Worm (Caenorhabditis elegans) whole organism, young adult: ENCODE measurements around the gene C34H4.5.

Experiments
- B0019.2 ChIP-seq: fragments of 200-800 bp; sonication (Bioruptor generic); conservative IDR thresholded peaks from 2 replicates; pipeline ENCODE4 v1.3.6; 2022; ENCODE audit warnings: missing genetic modification reagents, missing genetic modification characterization, missing compliant biosample characterization
- B0035.1 ChIP-seq: sonication (generic microtip); optimal IDR thresholded peaks from 2 replicates; lab custom pipeline; 2016; ENCODE audit warnings: missing genetic modification characterization, mild to moderate bottlenecking, missing compliant biosample characterization, missing genotype, missing genetic modification reagents
- D2030.7 ChIP-seq: fragments of 200-800 bp; sonication (Bioruptor generic); IDR thresholded peaks from 2 replicates; pipeline ENCODE4 v1.3.6; 2022; ENCODE audit warnings: missing genetic modification reagents, missing genetic modification characterization, missing compliant biosample characterization
- F22D6.2 ChIP-seq: sonication (generic microtip); optimal IDR thresholded peaks from 2 replicates; lab custom pipeline; 2016; ENCODE audit warnings: mild to moderate bottlenecking, missing genetic modification characterization, missing compliant biosample characterization
- F23B12.7 ChIP-seq: sonication (generic microtip); optimal IDR thresholded peaks from 2 replicates; lab custom pipeline; 2017; ENCODE audit warnings: missing genetic modification characterization, mild to moderate bottlenecking, missing compliant biosample characterization, antibody characterized with exemption, moderate library complexity; ENCODE audit not compliant: insufficient read depth
- F33H1.4 ChIP-seq: fragments of 200-800 bp; sonication (Bioruptor generic); IDR thresholded peaks from 2 replicates; pipeline ENCODE4 v1.3.6; 2022; ENCODE audit warnings: missing genetic modification reagents, missing genetic modification characterization, missing compliant biosample characterization
- F37B4.10 ChIP-seq: fragments of 200-800 bp; sonication (Bioruptor generic); IDR thresholded peaks from 2 replicates; pipeline ENCODE4 v1.3.6; 2022; ENCODE audit warnings: missing genetic modification characterization, missing compliant biosample characterization
- F39B2.1 ChIP-seq: fragments of 200-800 bp; sonication (Bioruptor generic); IDR thresholded peaks from 2 replicates; pipeline ENCODE4 v1.3.6; 2022; ENCODE audit warnings: missing genetic modification reagents, missing genetic modification characterization, missing compliant biosample characterization
- F57C9.4 ChIP-seq: sonication (generic microtip); optimal IDR thresholded peaks from 2 replicates; lab custom pipeline; 2017; ENCODE audit warnings: mild to moderate bottlenecking, missing genetic modification characterization, missing compliant biosample characterization
- T07F8.4 ChIP-seq: sonication (generic microtip); optimal IDR thresholded peaks from 2 replicates; lab custom pipeline; 2016; ENCODE audit warnings: mild to moderate bottlenecking, missing genetic modification characterization, moderate library complexity, missing compliant biosample characterization
- Y53G8AR.9 ChIP-seq: fragments of 200-800 bp; sonication (Bioruptor generic); conservative IDR thresholded peaks from 2 replicates; pipeline ENCODE4 v1.3.6; 2022; ENCODE audit warnings: missing genetic modification reagents, missing genetic modification characterization, missing compliant biosample characterization
- Y79H2A.3 ChIP-seq: fragments of 200-800 bp; sonication (Bioruptor generic); conservative IDR thresholded peaks from 2 replicates; pipeline ENCODE4 v1.3.6; 2022; ENCODE audit warnings: missing genetic modification reagents, missing genetic modification characterization, missing compliant biosample characterization
- ama-1 ChIP-seq, 3 experiments: fragments of 150-350 bp in 1 of 3; sonication (generic microtip) in 2 of 3; optimal IDR thresholded peaks; 2 replicates each; lab custom pipeline; 2014 to 2018; ENCODE audit warnings: missing biosample characterization in 2 of 3, missing genetic modification characterization in 2 of 3, missing genetic modification reagents in 2 of 3
- attf-5 ChIP-seq: fragments of 200-800 bp; sonication (Bioruptor generic); optimal IDR thresholded peaks from 2 replicates; lab custom pipeline; 2018; ENCODE audit warnings: mild to moderate bottlenecking, missing genetic modification characterization, missing compliant biosample characterization
- ceh-100 ChIP-seq: fragments of 200-800 bp; sonication (Bioruptor generic); IDR thresholded peaks from 2 replicates; pipeline ENCODE4 v1.3.6; 2022; ENCODE audit warnings: missing genetic modification reagents, missing genetic modification characterization, missing compliant biosample characterization
- chd-7 ChIP-seq: sonication (generic microtip); optimal IDR thresholded peaks from 2 replicates; lab custom pipeline; 2016; ENCODE audit warnings: mild to moderate bottlenecking, missing genetic modification characterization, moderate library complexity, missing compliant biosample characterization
- die-1 ChIP-seq: sonication (generic microtip); optimal IDR thresholded peaks from 2 replicates; lab custom pipeline; 2016; ENCODE audit warnings: missing genotype, mild to moderate bottlenecking, missing genetic modification characterization, missing compliant biosample characterization
- dpff-1 ChIP-seq: sonication (generic microtip); optimal IDR thresholded peaks from 2 replicates; lab custom pipeline; 2017; ENCODE audit warnings: mild to moderate bottlenecking, missing genetic modification characterization, missing compliant biosample characterization
- efl-1 ChIP-seq: fragments of 150-350 bp; optimal IDR thresholded peaks from 2 replicates; lab custom pipeline; 2014; ENCODE audit warnings: missing biosample characterization, missing genetic modification reagents, missing genetic modification characterization
- egl-18 ChIP-seq: fragments of 200-800 bp; sonication (Bioruptor generic); IDR thresholded peaks from 2 replicates; pipeline ENCODE4 v1.3.6; 2022; ENCODE audit warnings: missing genetic modification reagents, missing genetic modification characterization, missing compliant biosample characterization
- fkh-3 ChIP-seq: sonication (generic microtip); optimal IDR thresholded peaks from 2 replicates; lab custom pipeline; 2016; ENCODE audit warnings: mild to moderate bottlenecking, missing genetic modification characterization, missing compliant biosample characterization
- lir-1 ChIP-seq: fragments of 200-800 bp; sonication (Bioruptor generic); conservative IDR thresholded peaks from 2 replicates; pipeline ENCODE4 v1.3.6; 2022; ENCODE audit warnings: missing genetic modification reagents, missing genetic modification characterization, missing compliant biosample characterization
- lsy-27 ChIP-seq: sonication (generic microtip); optimal IDR thresholded peaks from 2 replicates; lab custom pipeline; 2017; ENCODE audit warnings: missing genetic modification characterization, mild to moderate bottlenecking, missing compliant biosample characterization, antibody characterized with exemption, missing genotype, borderline replicate concordance; ENCODE audit not compliant: insufficient read depth
- madf-3 ChIP-seq: fragments of 200-800 bp; sonication (Bioruptor generic); IDR thresholded peaks from 2 replicates; pipeline ENCODE4 v1.3.6; 2022; ENCODE audit warnings: missing genetic modification reagents, missing genetic modification characterization, missing compliant biosample characterization
- madf-6 ChIP-seq: fragments of 200-800 bp; sonication (Bioruptor generic); IDR thresholded peaks from 2 replicates; pipeline ENCODE4 v1.3.6; 2022; ENCODE audit warnings: missing genetic modification reagents, missing genetic modification characterization, missing compliant biosample characterization
- mxl-1 ChIP-seq: sonication (generic microtip); optimal IDR thresholded peaks from 2 replicates; lab custom pipeline; 2016; ENCODE audit warnings: missing genetic modification characterization, missing compliant biosample characterization
- nfya-2 ChIP-seq: fragments of 200-800 bp; sonication (Bioruptor generic); IDR thresholded peaks from 2 replicates; pipeline ENCODE4 v1.3.6; 2022; ENCODE audit warnings: missing genetic modification reagents, missing genetic modification characterization, missing compliant biosample characterization
- nfyb-1 ChIP-seq: fragments of 200-800 bp; sonication (Bioruptor generic); IDR thresholded peaks from 2 replicates; pipeline ENCODE4 v1.3.6; 2022; ENCODE audit warnings: missing genetic modification reagents, missing genetic modification characterization, missing compliant biosample characterization
- nhr-120 ChIP-seq: fragments of 200-800 bp; sonication (Bioruptor generic); IDR thresholded peaks from 2 replicates; pipeline ENCODE4 v1.3.6; 2022; ENCODE audit warnings: missing genetic modification characterization, missing compliant biosample characterization
- nhr-27 ChIP-seq: fragments of 200-800 bp; sonication (Bioruptor generic); optimal IDR thresholded peaks from 2 replicates; lab custom pipeline; 2018; ENCODE audit warnings: mild to moderate bottlenecking, missing genetic modification characterization, moderate library complexity, missing compliant biosample characterization
- repo-1 ChIP-seq: sonication (generic microtip); optimal IDR thresholded peaks from 2 replicates; lab custom pipeline; 2017; ENCODE audit warnings: mild to moderate bottlenecking, missing genetic modification characterization, missing compliant biosample characterization
- sdz-38 ChIP-seq: sonication (generic microtip); optimal IDR thresholded peaks from 2 replicates; lab custom pipeline; 2016; ENCODE audit warnings: missing genotype, missing genetic modification characterization, missing compliant biosample characterization
- sea-2 ChIP-seq: fragments of 200-800 bp; sonication (Bioruptor generic); IDR thresholded peaks from 2 replicates; pipeline ENCODE4 v1.3.6; 2022; ENCODE audit warnings: missing genetic modification characterization, missing compliant biosample characterization
- snpc-1.1 ChIP-seq: sonication (generic microtip); optimal IDR thresholded peaks from 2 replicates; lab custom pipeline; 2017; ENCODE audit warnings: missing genetic modification characterization, mild to moderate bottlenecking, missing compliant biosample characterization, antibody characterized with exemption, moderate library complexity, missing genotype, missing genetic modification reagents; ENCODE audit not compliant: insufficient read depth
- somi-1 ChIP-seq: fragments of 200-800 bp; sonication (Bioruptor generic); optimal IDR thresholded peaks from 2 replicates; lab custom pipeline; 2018; ENCODE audit warnings: mild to moderate bottlenecking, missing genetic modification characterization, missing compliant biosample characterization
- sptf-2 ChIP-seq: fragments of 200-800 bp; sonication (Bioruptor generic); optimal IDR thresholded peaks from 2 replicates; lab custom pipeline; 2018; ENCODE audit warnings: mild to moderate bottlenecking, missing genetic modification characterization, missing compliant biosample characterization
- tlf-1 ChIP-seq: fragments of 200-800 bp; sonication (Bioruptor generic); optimal IDR thresholded peaks from 2 replicates; lab custom pipeline; 2018; ENCODE audit warnings: mild to moderate bottlenecking, missing genetic modification characterization, missing compliant biosample characterization
- unc-130 ChIP-seq: sonication (generic microtip); optimal IDR thresholded peaks from 2 replicates; lab custom pipeline; 2016; ENCODE audit warnings: missing genetic modification reagents, missing genetic modification characterization, missing compliant biosample characterization
- xnd-1 ChIP-seq: sonication (generic microtip); optimal IDR thresholded peaks from 2 replicates; lab custom pipeline; 2016; ENCODE audit warnings: missing genotype, missing genetic modification reagents, missing genetic modification characterization, missing compliant biosample characterization
- zfh-2 ChIP-seq: fragments of 200-800 bp; sonication (Bioruptor generic); conservative IDR thresholded peaks from 2 replicates; pipeline ENCODE4 v1.3.6; 2022; ENCODE audit warnings: missing genetic modification reagents, missing genetic modification characterization, missing compliant biosample characterization
- ztf-18 ChIP-seq: sonication (generic microtip); optimal IDR thresholded peaks from 2 replicates; lab custom pipeline; 2016; ENCODE audit warnings: missing genotype, mild to moderate bottlenecking, missing genetic modification characterization, missing compliant biosample characterization
- ztf-22 ChIP-seq: fragments of 200-800 bp; sonication (Bioruptor generic); optimal IDR thresholded peaks from 2 replicates; lab custom pipeline; 2018; ENCODE audit warnings: mild to moderate bottlenecking, missing genetic modification characterization, moderate library complexity, missing compliant biosample characterization
- ztf-26 ChIP-seq: sonication (generic microtip); optimal IDR thresholded peaks from 2 replicates; lab custom pipeline; 2017; ENCODE audit warnings: missing genetic modification characterization, missing compliant biosample characterization
- ztf-28 ChIP-seq: fragments of 200-800 bp; sonication (Bioruptor generic); IDR thresholded peaks from 2 replicates; pipeline ENCODE4 v1.3.6; 2022; ENCODE audit warnings: missing genetic modification reagents, missing genetic modification characterization, missing compliant biosample characterization

Gene C34H4.5

DNA sequence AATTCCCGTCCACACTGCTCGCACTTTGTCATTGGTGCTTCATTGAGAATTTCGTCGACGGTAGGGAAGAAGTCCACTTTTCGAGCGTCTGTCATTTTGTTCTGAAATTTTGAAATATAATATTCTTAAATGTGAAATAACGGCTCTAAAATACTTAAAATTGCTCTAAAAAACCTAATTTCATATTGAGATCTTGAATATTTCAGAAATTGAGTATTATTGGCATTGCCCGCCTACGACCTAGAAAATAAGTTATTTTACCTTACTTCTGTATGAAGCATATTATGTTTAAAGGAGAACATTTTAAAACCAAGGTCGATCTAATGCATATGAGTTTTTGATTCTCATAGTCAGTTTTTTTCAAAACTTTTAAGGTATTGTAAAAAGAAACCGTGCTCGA is at the start of gene C34H4.5:
C34H4.5 (minus strand) TSS at position 101 of the 400 bp plus-strand sequence.
- TF ChIP-seq nfyb-1 (GFP tag; lab: Robert Waterston, UW) (no peak), snpc-1.1 (tag; lab: Kevin White, UChicago) (no peak), die-1 (tag; lab: Kevin White, UChicago) (no peak), T07F8.4 (tag; lab: Kevin White, UChicago) (no peak), lsy-27 (tag; lab: Kevin White, UChicago) (no peak), lir-1 (GFP tag; lab: Robert Waterston, UW) (no peak), nhr-27 (tag; lab: Kevin White, UChicago) (no peak), Y79H2A.3 (GFP tag; lab: Robert Waterston, UW) (no peak), F23B12.7 (tag; lab: Kevin White, UChicago) (no peak), unc-130 (GFP tag; lab: Kevin White, UChicago) (no peak), nhr-120 (no peak), F22D6.2 (tag; lab: Kevin White, UChicago) (no peak), fkh-3 (tag; lab: Kevin White, UChicago) (no peak), ceh-100 (GFP tag; lab: Robert Waterston, UW) (no peak), B0035.1 (tag; lab: Kevin White, UChicago) (no peak), nfya-2 (no peak), sdz-38 (tag; lab: Kevin White, UChicago) (no peak), repo-1 (tag; lab: Kevin White, UChicago) (no peak), attf-5 (GFP tag; lab: Kevin White, UChicago) (no peak), chd-7 (tag; lab: Kevin White, UChicago) (no peak)

DNA sequence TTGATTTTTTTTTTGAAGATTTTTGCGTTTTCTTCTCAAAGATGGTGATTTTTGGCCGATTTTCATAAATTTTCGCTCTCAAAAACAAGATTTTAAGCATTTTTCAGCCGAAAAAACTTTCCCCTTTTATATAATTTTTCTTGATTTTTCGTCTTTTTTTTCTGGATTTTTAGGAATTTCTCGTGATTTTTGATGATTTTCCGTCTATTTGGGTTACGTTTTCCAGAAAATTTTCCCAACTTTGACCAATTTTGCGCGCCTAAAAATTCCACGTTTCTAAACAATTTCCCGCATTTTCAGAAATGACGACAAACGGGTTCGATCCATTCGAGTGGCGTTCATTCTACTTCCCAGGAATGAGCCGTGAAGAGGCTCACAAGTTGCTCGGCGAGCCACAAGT is 47.0 kb upstream of the C34H4.5 start, which contains the start of gene ced-2:
ced-2 (plus strand) TSS at position 301 of the 400 bp plus-strand sequence.
- no peak for TF ChIP-seq F23B12.7 (tag; lab: Kevin White, UChicago)
- TF ChIP-seq xnd-1 (tag; lab: Kevin White, UChicago): no peak
- no peak for TF ChIP-seq B0035.1 (tag; lab: Kevin White, UChicago)
- TF ChIP-seq sdz-38 (tag; lab: Kevin White, UChicago): no peak

DNA sequence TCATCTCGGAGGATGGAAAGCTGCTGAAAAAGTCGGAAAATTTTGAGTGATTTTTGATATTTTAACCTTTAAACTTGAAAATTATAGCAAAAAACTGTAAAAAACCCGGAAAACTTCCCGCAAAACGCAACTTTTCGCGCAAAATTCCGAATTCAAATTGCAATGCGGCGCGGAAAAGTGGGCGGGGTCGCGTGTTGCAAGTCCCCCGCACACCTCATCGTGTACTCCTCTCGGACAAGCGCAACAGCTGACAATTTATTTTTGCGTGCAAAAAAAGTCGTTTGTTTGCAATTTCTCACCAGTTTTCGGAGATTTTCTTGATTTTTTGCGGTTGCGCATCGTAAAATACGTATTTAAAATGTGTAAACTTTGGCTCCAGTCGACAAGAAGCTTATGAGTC is 45.8 kb upstream of the C34H4.5 start, which contains the start of gene npp-8:
npp-8 (minus strand) TSS at position 23 of the 400 bp plus-strand sequence.
- TF ChIP-seq B0019.2 (GFP tag; lab: Robert Waterston, UW) (0 out of 2 replicates have a peak, but pooled peaks have one; percentile 25), efl-1 (GFP tag; lab: Kevin White, UChicago) (peak; percentile 93), zfh-2 (GFP tag; lab: Robert Waterston, UW) (peak; percentile 83), F33H1.4 (GFP tag; lab: Robert Waterston, UW) (peak; percentile 81), mxl-1 (no peak), lir-1 (GFP tag; lab: Robert Waterston, UW) (no peak; the same call in 1 of the 2 replicates), tlf-1 (GFP tag; lab: Kevin White, UChicago) (peak; percentile 81), ceh-100 (GFP tag; lab: Robert Waterston, UW) (peak; percentile 89), F57C9.4 (tag; lab: Kevin White, UChicago) (no peak), sptf-2 (peak; percentile 18), madf-6 (GFP tag; lab: Robert Waterston, UW) (peak; percentile 92), sea-2 (GFP tag; lab: Robert Waterston, UW) (no peak), somi-1 (GFP tag; lab: Kevin White, UChicago) (peak; percentile 14), egl-18 (GFP tag; lab: Robert Waterston, UW) (0 out of 2 replicates have a peak, but pooled peaks have one; percentile 39), nfya-2 (no peak), madf-3 (peak; percentile 75; the same call in 1 of the 2 replicates), D2030.7 (peak; percentile 91), ztf-28 (peak; percentile 67; the same call in 1 of the 2 replicates), xnd-1 (tag; lab: Kevin White, UChicago) (peak; percentile 74), ama-1 (optimal IDR thresholded peaks at IDR 0.05; lab: Kevin White, UChicago) (no peak), ama-1 (GFP tag; optimal IDR thresholded peaks at IDR 0.05; lab: Kevin White, UChicago) (no peak), dpff-1 (tag; lab: Kevin White, UChicago) (no peak), ztf-18 (tag; lab: Kevin White, UChicago) (peak; percentile 54), ztf-26 (tag; lab: Kevin White, UChicago) (peak; percentile 80), ztf-22 (GFP tag; lab: Kevin White, UChicago) (no peak), Y53G8AR.9 (GFP tag; lab: Robert Waterston, UW) (peak; percentile 93), F39B2.1 (GFP tag; lab: Robert Waterston, UW) (no peak), F22D6.2 (tag; lab: Kevin White, UChicago) (peak; percentile 31), F37B4.10 (GFP tag; lab: Robert Waterston, UW) (no peak)
